Worm (Caenorhabditis elegans) whole organism, L1 larva: Measurements from ENCODE around the gene F48G7.8.

ENCODE experiments used
- ceh-82 ChIP-seq, 3 experiments: fragments of 150-350 bp in 1 of 3; sonication (generic microtip) in 2 of 3; optimal IDR thresholded peaks; 2 replicates each; lab custom pipeline; 2014 to 2017; ENCODE audit warnings: missing biosample characterization in 3 of 3, missing genetic modification characterization in 3 of 3
- dsc-1 ChIP-seq: sonication (generic microtip); optimal IDR thresholded peaks from 2 replicates; lab custom pipeline; 2016; ENCODE audit warnings: mild to moderate bottlenecking, missing genetic modification characterization, missing compliant biosample characterization
- egl-27 ChIP-seq, 2 experiments: fragments of 150-350 bp in 1 of 2; sonication (generic microtip); optimal IDR thresholded peaks; 3 replicates each; lab custom pipeline; 2017 to 2018; ENCODE audit warnings: missing biosample characterization in 2 of 2, missing genetic modification characterization in 2 of 2, missing genetic modification reagents in 2 of 2
- fkh-10 ChIP-seq: sonication (generic microtip); optimal IDR thresholded peaks from 2 replicates; lab custom pipeline; 2017; ENCODE audit warnings: missing biosample characterization, missing genetic modification reagents, missing genetic modification characterization
- lin-39 ChIP-seq: fragments of 150-350 bp; optimal IDR thresholded peaks from 2 replicates; lab custom pipeline; 2014; ENCODE audit warnings: missing biosample characterization, missing genetic modification reagents, missing genetic modification characterization
- mdl-1 ChIP-seq, 2 experiments: fragments of 150-350 bp; optimal IDR thresholded peaks; 2 replicates each; lab custom pipeline; 2014 to 2017; ENCODE audit warnings: missing biosample characterization in 2 of 2, missing genetic modification characterization in 2 of 2, inconsistent platforms in 1 of 2
- mep-1 ChIP-seq: fragments of 150-350 bp; optimal IDR thresholded peaks from 2 replicates; lab custom pipeline; 2014; ENCODE audit warnings: missing biosample characterization, missing genetic modification characterization
- nhr-76 ChIP-seq: sonication (generic microtip); optimal IDR thresholded peaks from 2 replicates; lab custom pipeline; 2017; ENCODE audit warnings: missing biosample characterization, missing genetic modification characterization
- nhr-77 ChIP-seq: fragments of 150-350 bp; optimal IDR thresholded peaks from 2 replicates; lab custom pipeline; 2014; ENCODE audit warnings: missing biosample characterization, missing genetic modification characterization
- nhr-90 ChIP-seq: sonication (generic microtip); optimal IDR thresholded peaks from 2 replicates; lab custom pipeline; 2016; ENCODE audit warnings: mild to moderate bottlenecking, missing genetic modification characterization, missing compliant biosample characterization; ENCODE audit not compliant: poor library complexity
- snpc-4 ChIP-seq: fragments of 150-350 bp; optimal IDR thresholded peaks from 2 replicates; lab custom pipeline; 2014; ENCODE audit warnings: missing biosample characterization, missing genetic modification characterization
- tbx-2 ChIP-seq: sonication (generic microtip); optimal IDR thresholded peaks from 2 replicates; lab custom pipeline; 2016; ENCODE audit warnings: missing genetic modification characterization, missing compliant biosample characterization
- unc-130 ChIP-seq: fragments of 150-350 bp; optimal IDR thresholded peaks from 2 replicates; lab custom pipeline; 2017; ENCODE audit warnings: missing biosample characterization, missing genetic modification characterization, inconsistent platforms

ce11 chrV:585472-585871, 42.0 kb downstream of the F48G7.8 start, which contains the start of gene K06H6.2:
- no peak for TF ChIP-seq snpc-4 (tag; lab: Kevin White, UChicago)
- no peak for TF ChIP-seq nhr-76 (tag; lab: Kevin White, UChicago)
- TF ChIP-seq unc-130 (tag; lab: Kevin White, UChicago) = no peak
- TF ChIP-seq mep-1 = no peak
- TF ChIP-seq egl-27 (tag; optimal IDR thresholded peaks at IDR 0.05; lab: Kevin White, UChicago) = no peak
- no peak for TF ChIP-seq mdl-1 (tag; optimal IDR thresholded peaks at IDR 0.05; lab: Kevin White, UChicago)
- TF ChIP-seq ceh-82 (tag; optimal IDR thresholded peaks at IDR 0.05; lab: Kevin White, UChicago) = no peak
- no peak for TF ChIP-seq nhr-90 (tag; lab: Kevin White, UChicago)
- TF ChIP-seq fkh-10 (GFP tag; lab: Kevin White, UChicago) = no peak
- no peak for TF ChIP-seq nhr-77
- TF ChIP-seq dsc-1 (tag; lab: Kevin White, UChicago) = no peak
- no peak for TF ChIP-seq tbx-2 (tag; lab: Kevin White, UChicago)
- no peak for TF ChIP-seq lin-39 (tag; lab: Kevin White, UChicago)
